Worm (Caenorhabditis elegans): ENCODE results near the gene ZK563.7.

ZK563.7 gene

DNA sequence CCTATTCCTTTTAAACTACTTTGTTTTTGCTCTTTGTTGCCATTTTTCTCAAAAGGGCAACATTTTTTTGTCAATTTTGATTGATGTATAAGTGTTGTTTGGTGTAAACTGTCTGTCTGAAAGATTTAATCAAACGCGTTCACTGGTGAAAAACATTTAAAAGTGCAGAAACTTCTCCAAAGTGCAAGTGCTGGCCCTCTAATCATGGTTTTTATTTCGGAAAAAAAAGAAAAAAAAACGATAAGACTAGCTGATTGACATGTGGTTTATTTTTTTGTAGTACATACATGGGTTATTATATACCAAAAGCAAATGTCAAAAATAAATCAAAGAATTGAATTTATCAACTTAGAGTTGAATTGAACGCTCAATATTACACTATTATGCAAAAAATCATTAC, 17.9 kb upstream of the ZK563.7 start, which contains the start of gene dhs-26:
TSS of gene dhs-26 (minus strand) at position 116 of the 400 bp plus-strand sequence.
- TF ChIP-seq syd-9 (tag; optimal IDR thresholded peaks at IDR 0.05) (no peak), ama-1 (optimal IDR thresholded peaks at IDR 0.05) (no peak), tbx-7 (tag; optimal IDR thresholded peaks at IDR 0.05) (no peak), fax-1 (tag; optimal IDR thresholded peaks at IDR 0.05) (no peak), zip-5 (tag; optimal IDR thresholded peaks at IDR 0.05) (no peak), ttx-3 (tag; optimal IDR thresholded peaks at IDR 0.05) (no peak), pax-1 (tag; optimal IDR thresholded peaks at IDR 0.05) (no peak)

DNA sequence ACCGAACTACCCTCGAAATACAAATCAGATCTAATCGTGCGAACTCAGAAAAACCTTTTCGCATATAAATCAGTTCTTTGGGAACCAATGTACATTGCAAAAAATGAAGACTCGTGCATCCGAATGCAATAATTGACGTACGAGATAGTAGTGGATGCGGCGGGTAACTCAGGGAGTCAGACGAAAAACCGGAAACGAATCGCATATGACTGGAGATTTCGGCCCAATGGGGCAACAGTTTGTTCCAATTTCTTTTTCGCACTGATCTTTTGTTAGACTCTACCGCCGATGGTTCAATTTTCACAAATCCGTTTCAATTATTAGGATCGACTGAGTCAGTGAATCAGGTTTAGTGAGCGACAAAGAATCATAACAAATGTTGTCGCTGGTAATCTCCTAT, 13.5 kb upstream of the ZK563.7 start:
- TF ChIP-seq fkh-6 (tag; optimal IDR thresholded peaks at IDR 0.05) (no peak), che-1 (tag; optimal IDR thresholded peaks at IDR 0.05) (no peak), ceh-22 (tag; optimal IDR thresholded peaks at IDR 0.05) (no peak), T23F11.4 (GFP tag; optimal IDR thresholded peaks at IDR 0.05) (no peak), eyg-1 (tag; optimal IDR thresholded peaks at IDR 0.05) (no peak), ama-1 (optimal IDR thresholded peaks at IDR 0.05) (no peak), dmd-4 (tag; optimal IDR thresholded peaks at IDR 0.05; ENCODE audit: borderline replicate concordance) (no peak), pat-9 (tag; optimal IDR thresholded peaks at IDR 0.05) (no peak)

DNA sequence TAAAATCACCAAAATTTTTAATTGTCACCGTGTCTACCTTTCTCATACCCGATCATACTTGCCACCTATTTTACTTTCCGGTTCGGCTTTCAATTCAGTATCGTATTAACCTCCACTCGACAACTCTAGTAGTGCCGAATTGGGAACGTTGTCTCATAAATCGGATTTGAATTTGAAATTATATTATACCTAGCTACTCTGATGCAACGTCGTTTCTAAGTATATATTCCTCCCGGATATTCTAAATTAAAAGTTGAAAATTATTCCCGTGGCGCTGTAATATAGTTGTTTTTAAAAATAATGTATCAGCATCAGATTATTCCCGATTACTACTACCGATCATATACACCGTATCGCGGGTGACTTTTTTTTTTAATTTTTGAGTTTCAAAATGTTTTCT, 11.6 kb upstream of the ZK563.7 start, which contains the start of gene ZK563.2:
TSS of gene ZK563.2 (plus strand) at position 301 of the 400 bp plus-strand sequence.
- TF ChIP-seq pha-4 (tag; optimal IDR thresholded peaks at IDR 0.05) (no peak), pax-1 (tag; optimal IDR thresholded peaks at IDR 0.05) (no peak), syd-9 (tag; optimal IDR thresholded peaks at IDR 0.05) (no peak), dmd-4 (tag; optimal IDR thresholded peaks at IDR 0.05; ENCODE audit: borderline replicate concordance) (no peak), K09A11.1 (tag; optimal IDR thresholded peaks at IDR 0.05; ENCODE audit: insufficient read depth) (no peak), zip-5 (tag; optimal IDR thresholded peaks at IDR 0.05) (no peak), ttx-3 (tag; optimal IDR thresholded peaks at IDR 0.05) (no peak), ceh-18 (tag; optimal IDR thresholded peaks at IDR 0.05) (no peak), ceh-9 (tag; optimal IDR thresholded peaks at IDR 0.05) (no peak), T23F11.4 (GFP tag; optimal IDR thresholded peaks at IDR 0.05) (no peak), lim-6 (tag; optimal IDR thresholded peaks at IDR 0.05) (no peak), hlh-8 (tag; optimal IDR thresholded peaks at IDR 0.05) (no peak), ceh-6 (GFP tag; optimal IDR thresholded peaks at IDR 0.05) (no peak)

DNA sequence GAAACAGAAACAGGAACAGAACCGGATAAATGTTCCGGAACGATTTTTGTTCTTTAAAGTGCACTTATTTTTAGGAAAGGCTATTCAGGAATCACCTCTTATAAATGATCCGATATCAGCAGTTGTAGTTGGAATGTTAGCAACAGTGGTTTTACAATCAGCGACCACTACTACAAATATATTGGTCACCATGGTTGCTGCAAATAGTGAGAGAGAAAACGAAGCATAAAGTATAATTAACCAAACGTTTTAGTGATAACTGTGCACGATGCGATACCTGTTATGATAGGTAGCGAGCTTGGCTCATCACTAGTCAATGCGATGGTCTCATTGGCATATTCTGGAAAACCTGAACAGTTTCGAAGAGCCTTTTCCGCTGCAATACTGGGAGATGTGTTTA, 10.8 kb upstream of the ZK563.7 start:
- TF ChIP-seq ceh-6 (GFP tag; optimal IDR thresholded peaks at IDR 0.05) (no peak), pax-1 (tag; optimal IDR thresholded peaks at IDR 0.05) (no peak), K09A11.1 (tag; optimal IDR thresholded peaks at IDR 0.05; ENCODE audit: insufficient read depth) (no peak), dmd-4 (tag; optimal IDR thresholded peaks at IDR 0.05; ENCODE audit: borderline replicate concordance) (no peak), madf-2 (tag; optimal IDR thresholded peaks at IDR 0.05) (no peak), hlh-30 (tag; optimal IDR thresholded peaks at IDR 0.05; ENCODE audit: insufficient read depth) (no peak), tbx-7 (tag; optimal IDR thresholded peaks at IDR 0.05) (no peak)

DNA sequence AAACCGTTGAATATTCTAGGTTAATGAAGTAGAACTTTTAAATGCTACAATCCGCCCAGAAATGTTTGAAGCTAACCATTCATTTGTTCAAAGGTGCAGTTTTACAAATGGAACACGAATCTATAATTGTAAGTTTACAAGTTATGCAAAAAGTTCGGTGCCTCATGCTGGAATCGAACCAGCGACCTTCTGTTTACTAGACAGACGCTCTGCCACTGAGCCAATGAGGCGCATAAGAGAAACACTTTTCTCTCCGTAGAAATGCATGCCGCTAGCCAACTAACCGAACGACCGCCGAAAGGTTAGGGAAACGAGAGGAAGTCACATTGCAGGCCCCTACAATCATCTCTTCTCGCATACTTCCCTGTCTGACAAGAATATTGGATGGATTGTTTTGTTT, 9.0 kb upstream of the ZK563.7 start:
- TF ChIP-seq pha-4 (tag; optimal IDR thresholded peaks at IDR 0.05) (no peak), unc-42 (tag; optimal IDR thresholded peaks at IDR 0.05) (peak; percentile 56), npax-4 (tag; optimal IDR thresholded peaks at IDR 0.05) (peak; percentile 65), nhr-232 (tag; optimal IDR thresholded peaks at IDR 0.05) (peak; percentile 82), tbx-7 (tag; optimal IDR thresholded peaks at IDR 0.05) (no peak), fkh-6 (tag; optimal IDR thresholded peaks at IDR 0.05) (peak; percentile 77), ceh-48 (tag; optimal IDR thresholded peaks at IDR 0.05) (peak; percentile 70), dve-1 (tag; optimal IDR thresholded peaks at IDR 0.05) (peak; percentile 48), ceh-24 (tag; optimal IDR thresholded peaks at IDR 0.05) (peak; percentile 79), ceh-19 (GFP tag; optimal IDR thresholded peaks at IDR 0.05) (peak; percentile 88), lin-11 (tag; optimal IDR thresholded peaks at IDR 0.05) (peak; percentile 76), zip-5 (tag; optimal IDR thresholded peaks at IDR 0.05) (peak; percentile 42), pha-2 (tag; optimal IDR thresholded peaks at IDR 0.05) (peak; percentile 78), pax-1 (tag; optimal IDR thresholded peaks at IDR 0.05) (no peak), madf-2 (tag; optimal IDR thresholded peaks at IDR 0.05) (peak; percentile 87), nhr-11 (tag; optimal IDR thresholded peaks at IDR 0.05) (no peak), pat-9 (tag; optimal IDR thresholded peaks at IDR 0.05) (peak; percentile 80), che-1 (tag; optimal IDR thresholded peaks at IDR 0.05) (peak; percentile 86), tbx-2 (tag; optimal IDR thresholded peaks at IDR 0.05) (peak; percentile 83), pqm-1 (tag; optimal IDR thresholded peaks at IDR 0.05) (peak; percentile 58), eyg-1 (tag; optimal IDR thresholded peaks at IDR 0.05) (peak; percentile 52), fax-1 (tag; optimal IDR thresholded peaks at IDR 0.05) (peak; percentile 61), hlh-30 (tag; optimal IDR thresholded peaks at IDR 0.05; ENCODE audit: insufficient read depth) (peak; percentile 51), C38D4.7 (GFP tag; optimal IDR thresholded peaks at IDR 0.05) (peak; percentile 85), lim-6 (tag; optimal IDR thresholded peaks at IDR 0.05) (peak; percentile 59), ref-2 (tag; optimal IDR thresholded peaks at IDR 0.05) (peak; percentile 82), nfya-1 (tag; optimal IDR thresholded peaks at IDR 0.05) (peak; percentile 76), unc-55 (GFP tag; optimal IDR thresholded peaks at IDR 0.05) (peak; percentile 8), rnt-1 (tag; optimal IDR thresholded peaks at IDR 0.05) (peak; percentile 62), sox-4 (tag; optimal IDR thresholded peaks at IDR 0.05) (peak; percentile 82)
